Fruit fly (Drosophila melanogaster): ENCODE data around the gene RluA-2.

The RluA-2 gene

dm6 chr2L:10428528-10428927, 48.3 kb upstream of the RluA-2 start, which contains the start of gene CG5188 (continued):
- no peak for TF ChIP-seq CG3163 (GFP tag; optimal IDR thresholded peaks at IDR 0.05)
- TF ChIP-seq bab2 (GFP tag; optimal IDR thresholded peaks at IDR 0.05) = no peak
- TF ChIP-seq zen2 (GFP tag; IDR thresholded peaks at IDR 0.05; ENCODE audit: partially characterized antibody) = peak; percentile 11; the same call in 2 of the 3 replicates
- TF ChIP-seq Doc2 (GFP tag; IDR thresholded peaks at IDR 0.05) = no peak
- no peak for TF ChIP-seq sens (GFP tag)
- peak; percentile 35; the same call in 1 of the 4 replicates for TF ChIP-seq Dll (GFP tag; IDR thresholded peaks at IDR 0.05; ENCODE audit: partially characterized antibody)
- TF ChIP-seq Nf-YB (GFP tag; optimal IDR thresholded peaks at IDR 0.05) = peak; percentile 7
- TF ChIP-seq CG1529 (GFP tag; optimal IDR thresholded peaks at IDR 0.05) = peak; percentile 9
- 0 out of 3 replicates have a peak, but pooled peaks have one; percentile 25 for TF ChIP-seq otp (GFP tag; IDR thresholded peaks at IDR 0.05)
- TF ChIP-seq Asciz (GFP tag; optimal IDR thresholded peaks at IDR 0.05) = peak; percentile 42
- no peak for TF ChIP-seq jing (GFP tag; optimal IDR thresholded peaks at IDR 0.05)
- no peak for TF ChIP-seq HHEX (GFP tag; optimal IDR thresholded peaks at IDR 0.05)
- TF ChIP-seq CTCF (GFP tag; optimal IDR thresholded peaks at IDR 0.05) = no peak
- TF ChIP-seq Chrac-16 (GFP tag; optimal IDR thresholded peaks at IDR 0.05) = peak; percentile 19
- no peak for TF ChIP-seq hb (GFP tag; IDR thresholded peaks at IDR 0.05; ENCODE audit: partially characterized antibody)
- no peak for TF ChIP-seq CG12104 (GFP tag; optimal IDR thresholded peaks at IDR 0.05)
- no peak for TF ChIP-seq prd (optimal IDR thresholded peaks at IDR 0.05)
- TF ChIP-seq prd (GFP tag; IDR thresholded peaks at IDR 0.05) = 0 out of 3 replicates have a peak, but pooled peaks have one; percentile 23
- no peak for TF ChIP-seq kah (GFP tag; optimal IDR thresholded peaks at IDR 0.05)
- no peak for TF ChIP-seq Mad (GFP tag; optimal IDR thresholded peaks at IDR 0.05)
- peak; percentile 45 for TF ChIP-seq CG1602 (GFP tag; optimal IDR thresholded peaks at IDR 0.05)
- TF ChIP-seq mld (GFP tag; IDR thresholded peaks at IDR 0.05; ENCODE audit: partially characterized antibody) = no peak
- peak; percentile 79 for TF ChIP-seq vvl (GFP tag; IDR thresholded peaks at IDR 0.05)
- TF ChIP-seq CG15601 (tag; optimal IDR thresholded peaks at IDR 0.05) = peak; percentile 31
- no peak for TF ChIP-seq Lim3 (GFP tag; IDR thresholded peaks at IDR 0.05)
- peak; percentile 17 for TF ChIP-seq NC2β (GFP tag; optimal IDR thresholded peaks at IDR 0.05)
- TF ChIP-seq run (tag; optimal IDR thresholded peaks at IDR 0.05) = no peak
- TF ChIP-seq luna (GFP tag; optimal IDR thresholded peaks at IDR 0.05) = no peak
- no peak for TF ChIP-seq CG32772 (GFP tag; IDR thresholded peaks at IDR 0.05)
- peak; percentile 75 for TF ChIP-seq CG32532 (GFP tag; IDR thresholded peaks at IDR 0.05)
- peak; percentile 14 for TF ChIP-seq lbe (GFP tag; optimal IDR thresholded peaks at IDR 0.05)
- TF ChIP-seq Sox102F (GFP tag; optimal IDR thresholded peaks at IDR 0.05) = no peak
- TF ChIP-seq CG11695 (GFP tag; IDR thresholded peaks at IDR 0.05) = peak; percentile 66; the same call in 2 of the 3 replicates
- peak; percentile 45 for TF ChIP-seq H2.0 (GFP tag; IDR thresholded peaks at IDR 0.05)
- TF ChIP-seq CG13123 (GFP tag; optimal IDR thresholded peaks at IDR 0.05) = peak; percentile 3
- TF ChIP-seq caup (GFP tag; optimal IDR thresholded peaks at IDR 0.05; ENCODE audit: severe bottlenecking) = peak; percentile 47
- no peak for TF ChIP-seq CG6254 (GFP tag; optimal IDR thresholded peaks at IDR 0.05)
- no peak for TF ChIP-seq emc (GFP tag; optimal IDR thresholded peaks at IDR 0.05)
- no peak; the same call in 1 of the 2 replicates for TF ChIP-seq CG11085 (GFP tag; IDR thresholded peaks at IDR 0.05)
- TF ChIP-seq tgo (GFP tag; IDR thresholded peaks at IDR 0.05) = peak; percentile 17; the same call in 1 of the 3 replicates
- TF ChIP-seq grau (tag; optimal IDR thresholded peaks at IDR 0.05) = peak; percentile 69
- peak; percentile 62; the same call in 1 of the 2 replicates for TF ChIP-seq stc (GFP tag; IDR thresholded peaks at IDR 0.05)
- TF ChIP-seq CG12769 (tag; optimal IDR thresholded peaks at IDR 0.05) = no peak
- no peak for TF ChIP-seq nerfin-2 (GFP tag; IDR thresholded peaks at IDR 0.05; ENCODE audit: partially characterized antibody)
- no peak for TF ChIP-seq CG3065 (GFP tag; optimal IDR thresholded peaks at IDR 0.05)
- no peak for TF ChIP-seq kay (GFP tag; optimal IDR thresholded peaks at IDR 0.05)
- no peak for TF ChIP-seq Vsx1 (GFP tag; optimal IDR thresholded peaks at IDR 0.05)
- peak; percentile 21 for TF ChIP-seq CG1647 (GFP tag; optimal IDR thresholded peaks at IDR 0.05)
- no peak for TF ChIP-seq CG2202 (tag; optimal IDR thresholded peaks at IDR 0.05)
- TF ChIP-seq Dip3 (GFP tag; optimal IDR thresholded peaks at IDR 0.05) = no peak
- peak; percentile 36; the same call in 1 of the 2 replicates for TF ChIP-seq E2f2 (GFP tag; IDR thresholded peaks at IDR 0.05)
- no peak for TF ChIP-seq H15 (GFP tag; IDR thresholded peaks at IDR 0.05)
